Fruit fly (Drosophila melanogaster) S2 (cell line): ENCODE data around the gene CG11696.

ENCODE experiments used
- CG8478 ChIP-seq: fragments of >200 bp; optimal IDR thresholded peaks from 2 replicates; lab custom pipeline; 2018
- CTCF ChIP-seq, 2 experiments: fragments of >200 bp; optimal IDR thresholded peaks; 2 replicates each; lab custom pipeline; 2018

- TF ChIP-seq CG8478 (lab: Kevin White, UChicago), result no peak
- no peak for TF ChIP-seq CTCF (optimal IDR thresholded peaks at IDR 0.05; lab: Kevin White, UChicago)
Observed at dm6 chrX:11546941-11547340, 26.6 kb upstream of the CG11696 start.
